Fruit fly (Drosophila melanogaster) whole organism, embryonic: Measurements from ENCODE around the gene CG12814.
A peak's percentile ranks its signal among the peaks of the same experiment; 100 is the strongest.

ENCODE experiments used
- CG10147 ChIP-seq: fragments of 200-800 bp; sonication (Bioruptor generic); optimal IDR thresholded peaks from 2 replicates; lab custom pipeline; 2019; ENCODE audit warnings: missing biosample characterization, mild to moderate bottlenecking, missing genetic modification characterization, moderate library complexity
- CG1024 ChIP-seq: fragments of 200-800 bp; sonication (Bioruptor generic); IDR thresholded peaks from 2 replicates; pipeline ENCODE4 v1.3.6; 2022; ENCODE audit warnings: missing biosample characterization, missing genetic modification characterization
- CG12071 ChIP-seq: fragments of 200-800 bp; sonication (Bioruptor generic); optimal IDR thresholded peaks from 3 replicates; lab custom pipeline; 2018; ENCODE audit warnings: missing biosample characterization, mild to moderate bottlenecking, missing genetic modification characterization
- CG12155 ChIP-seq: fragments of 200-800 bp; sonication (Bioruptor generic); optimal IDR thresholded peaks from 3 replicates; lab custom pipeline; 2016; ENCODE audit warnings: missing biosample characterization, missing genetic modification characterization
- CG12219 ChIP-seq: fragments of 200-800 bp; sonication (Bioruptor generic); optimal IDR thresholded peaks from 3 replicates; lab custom pipeline; 2018; ENCODE audit warnings: missing biosample characterization, mild to moderate bottlenecking, missing genetic modification characterization
- CG14667 ChIP-seq: fragments of 200-800 bp; sonication (Bioruptor generic); IDR thresholded peaks from 2 replicates; pipeline ENCODE4 v1.3.6; 2022; ENCODE audit warnings: missing biosample characterization, missing genetic modification characterization
- CG17385 ChIP-seq: fragments of 200-800 bp; sonication (Bioruptor generic); optimal IDR thresholded peaks from 3 replicates; lab custom pipeline; 2018; ENCODE audit warnings: missing biosample characterization, mild to moderate bottlenecking, missing genetic modification characterization
- CG1792 ChIP-seq: fragments of 200-800 bp; sonication (Bioruptor generic); optimal IDR thresholded peaks from 2 replicates; lab custom pipeline; 2016; ENCODE audit warnings: missing biosample characterization, missing genetic modification characterization
- CG18599 ChIP-seq: fragments of 200-800 bp; sonication (Bioruptor generic); optimal IDR thresholded peaks from 3 replicates; lab custom pipeline; 2017; ENCODE audit warnings: missing biosample characterization, missing genetic modification characterization, mild to moderate bottlenecking, moderate library complexity, missing genetic modification reagents
- CG2116 ChIP-seq: fragments of 200-800 bp; sonication (Bioruptor generic); optimal IDR thresholded peaks from 3 replicates; lab custom pipeline; 2018; ENCODE audit warnings: missing biosample characterization, mild to moderate bottlenecking, missing genetic modification characterization
- CG2120 ChIP-seq: fragments of 200-800 bp; sonication (Bioruptor generic); optimal IDR thresholded peaks from 3 replicates; lab custom pipeline; 2016; ENCODE audit warnings: missing biosample characterization, missing genetic modification characterization
- CG2875 ChIP-seq: fragments of 200-800 bp; sonication (Bioruptor generic); optimal IDR thresholded peaks from 2 replicates; lab custom pipeline; 2017; ENCODE audit warnings: missing biosample characterization, mild to moderate bottlenecking, missing genetic modification characterization, missing genetic modification reagents
- CG3163 ChIP-seq: fragments of 200-800 bp; sonication (Bioruptor generic); optimal IDR thresholded peaks from 3 replicates; lab custom pipeline; 2016; ENCODE audit warnings: missing biosample characterization, missing genetic modification characterization
- CG34224 ChIP-seq: fragments of 200-800 bp; sonication (Bioruptor generic); IDR thresholded peaks from 3 replicates; pipeline ENCODE4 v1.3.6; 2022; ENCODE audit warnings: missing biosample characterization, missing genetic modification characterization; ENCODE audit not compliant: partially characterized antibody
- CG3847 ChIP-seq: fragments of 200-800 bp; sonication (Bioruptor generic); IDR thresholded peaks from 2 replicates; pipeline ENCODE4 v1.3.6; 2022; ENCODE audit warnings: missing biosample characterization, missing genetic modification characterization
- CG4854 ChIP-seq: fragments of 200-800 bp; sonication (Bioruptor generic); optimal IDR thresholded peaks from 2 replicates; lab custom pipeline; 2016; ENCODE audit warnings: missing biosample characterization, missing genetic modification characterization, inconsistent platforms
- CG6683 ChIP-seq: fragments of 200-800 bp; sonication (Bioruptor generic); optimal IDR thresholded peaks from 2 replicates; lab custom pipeline; 2017; ENCODE audit warnings: missing biosample characterization, mild to moderate bottlenecking, missing genetic modification characterization, missing genetic modification reagents
- CG8765 ChIP-seq: fragments of 200-800 bp; sonication (Bioruptor generic); IDR thresholded peaks from 2 replicates; pipeline ENCODE4 v1.3.6; 2022; ENCODE audit warnings: missing biosample characterization, missing genetic modification characterization
- CG8924 ChIP-seq: fragments of 200-800 bp; optimal IDR thresholded peaks from 3 replicates; lab custom pipeline; 2019; ENCODE audit warnings: missing biosample characterization, mild to moderate bottlenecking, missing genetic modification characterization, moderate library complexity
- CG8944 ChIP-seq: fragments of 200-800 bp; sonication (Bioruptor generic); optimal IDR thresholded peaks from 3 replicates; lab custom pipeline; 2016; ENCODE audit warnings: missing biosample characterization, missing genetic modification characterization
- CG9876 ChIP-seq: fragments of 200-800 bp; sonication (Bioruptor generic); optimal IDR thresholded peaks from 2 replicates; lab custom pipeline; 2016; ENCODE audit warnings: missing biosample characterization, missing genetic modification characterization
- CHES-1-like ChIP-seq: fragments of 200-800 bp; sonication (Bioruptor generic); optimal IDR thresholded peaks from 2 replicates; lab custom pipeline; 2016; ENCODE audit warnings: missing biosample characterization, missing genetic modification characterization
- D19B ChIP-seq: fragments of 200-800 bp; sonication (Bioruptor generic); optimal IDR thresholded peaks from 2 replicates; lab custom pipeline; 2017; ENCODE audit warnings: missing biosample characterization, mild to moderate bottlenecking, missing genetic modification characterization
- Dad ChIP-seq: fragments of 200-800 bp; sonication (Bioruptor generic); optimal IDR thresholded peaks from 3 replicates; lab custom pipeline; 2016; ENCODE audit warnings: missing biosample characterization, missing genetic modification characterization
- Hey ChIP-seq: fragments of 200-800 bp; sonication (Bioruptor generic); optimal IDR thresholded peaks from 3 replicates; lab custom pipeline; 2018; ENCODE audit warnings: missing biosample characterization, mild to moderate bottlenecking, missing genetic modification characterization
- Hr51 ChIP-seq, 2 experiments: fragments of 200-800 bp; sonication (Bioruptor generic); optimal IDR thresholded peaks; 2 replicates in 1 of 2; 3 replicates in 1 of 2; lab custom pipeline; 2016 to 2018; ENCODE audit warnings: missing biosample characterization in 2 of 2, missing genetic modification characterization in 2 of 2, mild to moderate bottlenecking in 1 of 2, moderate library complexity in 1 of 2
- MTF-1 ChIP-seq: fragments of 200-800 bp; sonication (Bioruptor generic); optimal IDR thresholded peaks from 2 replicates; lab custom pipeline; 2018; ENCODE audit warnings: missing biosample characterization, mild to moderate bottlenecking, missing genetic modification characterization, borderline replicate concordance
- Med ChIP-seq: fragments of 200-800 bp; sonication (Bioruptor generic); peaks from one replicate; lab custom pipeline; 2016; ENCODE audit warnings: missing biosample characterization, missing genetic modification characterization, mild to moderate bottlenecking, inconsistent platforms, moderate library complexity
- Meics ChIP-seq: fragments of 200-800 bp; sonication (Bioruptor generic); optimal IDR thresholded peaks from 2 replicates; lab custom pipeline; 2017; ENCODE audit warnings: missing biosample characterization, mild to moderate bottlenecking, missing genetic modification characterization
- Pdp1 ChIP-seq, 2 experiments: fragments of 200-800 bp; sonication (Bioruptor generic); optimal IDR thresholded peaks; 3 replicates each; lab custom pipeline; 2016; ENCODE audit warnings: missing biosample characterization in 2 of 2, missing genetic modification characterization in 2 of 2, mild to moderate bottlenecking in 1 of 2, moderate library complexity in 1 of 2
- ab ChIP-seq: fragments of 200-800 bp; sonication (Bioruptor generic); optimal IDR thresholded peaks from 2 replicates; lab custom pipeline; 2016; ENCODE audit warnings: missing biosample characterization, missing genetic modification characterization
- az2 ChIP-seq: fragments of 200-800 bp; sonication (Bioruptor generic); optimal IDR thresholded peaks from 3 replicates; lab custom pipeline; 2016; ENCODE audit warnings: missing biosample characterization, missing genetic modification characterization
- dati ChIP-seq: fragments of 200-800 bp; sonication (Bioruptor generic); IDR thresholded peaks from 2 replicates; pipeline ENCODE4 v1.3.6; 2022; ENCODE audit warnings: missing biosample characterization, missing genetic modification characterization
- dmrt11E ChIP-seq: fragments of 200-800 bp; sonication (Bioruptor generic); optimal IDR thresholded peaks from 3 replicates; lab custom pipeline; 2018; ENCODE audit warnings: missing biosample characterization, mild to moderate bottlenecking, missing genetic modification characterization, moderate library complexity
- dmrt99B ChIP-seq: fragments of 200-800 bp; sonication (Bioruptor generic); optimal IDR thresholded peaks from 2 replicates; lab custom pipeline; 2018; ENCODE audit warnings: missing biosample characterization, mild to moderate bottlenecking, missing genetic modification characterization, moderate library complexity
- dpn ChIP-seq, 2 experiments: fragments of 200-800 bp; sonication (Bioruptor generic); optimal IDR thresholded peaks; 3 replicates each; lab custom pipeline; 2016; ENCODE audit warnings: missing biosample characterization in 2 of 2, missing genetic modification characterization in 2 of 2
- emc ChIP-seq: fragments of 200-800 bp; sonication (Bioruptor generic); optimal IDR thresholded peaks from 2 replicates; lab custom pipeline; 2016; ENCODE audit warnings: missing biosample characterization, missing genetic modification characterization
- en ChIP-seq: fragments of 200-800 bp; sonication (Bioruptor generic); optimal IDR thresholded peaks from 2 replicates; lab custom pipeline; 2016; ENCODE audit warnings: missing biosample characterization, missing genetic modification characterization
- gem ChIP-seq: fragments of 200-800 bp; sonication (Bioruptor generic); optimal IDR thresholded peaks from 2 replicates; lab custom pipeline; 2019; ENCODE audit warnings: missing biosample characterization, mild to moderate bottlenecking, missing genetic modification characterization, moderate library complexity
- kni ChIP-seq: fragments of 200-800 bp; sonication (Bioruptor generic); optimal IDR thresholded peaks from 3 replicates; lab custom pipeline; 2017; ENCODE audit warnings: mild to moderate bottlenecking, missing biosample characterization, missing genetic modification reagents, missing genetic modification characterization
- pb ChIP-seq: fragments of 200-800 bp; sonication (Bioruptor generic); optimal IDR thresholded peaks from 3 replicates; lab custom pipeline; 2016; ENCODE audit warnings: missing biosample characterization, missing genetic modification characterization
- pita ChIP-seq: fragments of 200-800 bp; sonication (Bioruptor generic); optimal IDR thresholded peaks from 2 replicates; lab custom pipeline; 2017; ENCODE audit warnings: missing biosample characterization, mild to moderate bottlenecking, missing genetic modification characterization
- psq ChIP-seq: fragments of 200-800 bp; sonication (Bioruptor generic); optimal IDR thresholded peaks from 2 replicates; lab custom pipeline; 2017; ENCODE audit warnings: missing biosample characterization, missing genetic modification characterization
- ranshi ChIP-seq: fragments of 200-800 bp; sonication (Bioruptor generic); IDR thresholded peaks from 2 replicates; pipeline ENCODE4 v1.3.6; 2022; ENCODE audit warnings: missing biosample characterization, missing genetic modification characterization
- scrt ChIP-seq: fragments of 200-800 bp; sonication (Bioruptor generic); optimal IDR thresholded peaks from 2 replicates; lab custom pipeline; 2018; ENCODE audit warnings: missing biosample characterization, mild to moderate bottlenecking, missing genetic modification characterization, moderate library complexity
- sens ChIP-seq: fragments of 200-800 bp; sonication (Bioruptor generic); peaks from one replicate; lab custom pipeline; 2016; ENCODE audit warnings: missing biosample characterization, missing genetic modification characterization
- sim ChIP-seq: fragments of 200-800 bp; sonication (Bioruptor generic); IDR thresholded peaks from 2 replicates; pipeline ENCODE4 v1.3.6; 2022; ENCODE audit warnings: missing biosample characterization, missing genetic modification characterization
- sima ChIP-seq: fragments of 200-800 bp; sonication (Bioruptor generic); optimal IDR thresholded peaks from 2 replicates; lab custom pipeline; 2016; ENCODE audit warnings: missing biosample characterization, missing genetic modification characterization
- sr ChIP-seq: fragments of 200-800 bp; sonication (Bioruptor generic); IDR thresholded peaks from 3 replicates; pipeline ENCODE4 v1.3.6; 2022; ENCODE audit warnings: missing biosample characterization, missing genetic modification characterization
- tin ChIP-seq: fragments of 200-800 bp; sonication (Bioruptor generic); optimal IDR thresholded peaks from 3 replicates; lab custom pipeline; 2016; ENCODE audit warnings: missing biosample characterization, missing genetic modification characterization
- unpg ChIP-seq: fragments of 200-800 bp; sonication (Bioruptor generic); optimal IDR thresholded peaks from 3 replicates; lab custom pipeline; 2018; ENCODE audit warnings: missing biosample characterization, mild to moderate bottlenecking, missing genetic modification characterization, moderate library complexity

CG12814 gene

dm6 chr3R:10132906-10133416 lies 56.4 kb downstream of the CG12814 start (continued):
- TF ChIP-seq CG1024 (GFP tag; lab: Robert Waterston, UW) (no peak), gem (tag; lab: Kevin White, UChicago) (peak; percentile 46), Med (GFP tag; lab: Kevin White, UChicago) (peak; percentile 52), tin (peak; percentile 9), pita (no peak), ab (GFP tag; lab: Kevin White, UChicago) (no peak), CG2116 (GFP tag; lab: Kevin White, UChicago) (peak; percentile 15), ranshi (GFP tag; lab: Robert Waterston, UW) (no peak), CHES-1-like (GFP tag; lab: Kevin White, UChicago) (no peak), CG8944 (no peak), kni (GFP tag; lab: Kevin White, UChicago) (no peak), CG14667 (GFP tag; lab: Robert Waterston, UW) (no peak), CG12071 (GFP tag; lab: Kevin White, UChicago) (no peak), CG6683 (no peak), CG10147 (GFP tag; lab: Kevin White, UChicago) (no peak), D19B (GFP tag; lab: Kevin White, UChicago) (no peak), MTF-1 (GFP tag; lab: Kevin White, UChicago) (no peak), unpg (peak; percentile 28), psq (GFP tag; lab: Kevin White, UChicago) (peak; percentile 50), pb (GFP tag; lab: Kevin White, UChicago) (no peak), Meics (GFP tag; lab: Kevin White, UChicago) (peak; percentile 82), CG4854 (GFP tag; lab: Kevin White, UChicago) (no peak), CG8924 (peak; percentile 15), dmrt11E (tag; lab: Kevin White, UChicago) (no peak), CG3847 (GFP tag; lab: Robert Waterston, UW) (no peak), sr (no peak), CG34224 (no peak), CG3163 (GFP tag; lab: Kevin White, UChicago) (peak; percentile 18), az2 (GFP tag; lab: Kevin White, UChicago) (no peak), sim (GFP tag; lab: Robert Waterston, UW) (no peak), CG2875 (no peak), CG17385 (GFP tag; lab: Kevin White, UChicago) (no peak), Hr51 (GFP tag; optimal IDR thresholded peaks at IDR 0.05; lab: Kevin White, UChicago) (peak in 1 of 2 experiments; percentile 29), scrt (no peak), CG12155 (GFP tag; lab: Kevin White, UChicago) (peak; percentile 23), CG9876 (no peak), Pdp1 (GFP tag; optimal IDR thresholded peaks at IDR 0.05; lab: Kevin White, UChicago) (no peak), Dad (GFP tag; lab: Kevin White, UChicago) (no peak), en (no peak), emc (no peak), sima (no peak), Hey (no peak), dmrt99B (tag; lab: Kevin White, UChicago) (peak; percentile 33), CG12219 (GFP tag; lab: Kevin White, UChicago) (no peak), CG1792 (no peak), CG2120 (GFP tag; lab: Kevin White, UChicago) (peak; percentile 28), CG18599 (peak; percentile 45), dati (GFP tag; lab: Robert Waterston, UW) (no peak), sens (peak; percentile 49), CG8765 (GFP tag; lab: Robert Waterston, UW) (no peak), dpn (GFP tag; optimal IDR thresholded peaks at IDR 0.05; lab: Kevin White, UChicago) (peak in 1 of 2 experiments; percentile 10)
